Worm (Caenorhabditis elegans): ENCODE data around the gene col-73.

ce11 chrII:4882498-4882897 lies 9.6 kb upstream of the col-73 start:
- TF ChIP-seq ceh-18 (tag; optimal IDR thresholded peaks at IDR 0.05) (no peak), nhr-11 (tag; optimal IDR thresholded peaks at IDR 0.05) (no peak), elt-2 (tag; optimal IDR thresholded peaks at IDR 0.05) (no peak), pha-4 (tag; optimal IDR thresholded peaks at IDR 0.05) (no peak), C38D4.7 (GFP tag; optimal IDR thresholded peaks at IDR 0.05) (no peak), tbx-7 (tag; optimal IDR thresholded peaks at IDR 0.05) (no peak), gmeb-2 (tag; optimal IDR thresholded peaks at IDR 0.05) (no peak), dve-1 (tag; optimal IDR thresholded peaks at IDR 0.05) (no peak), C08G9.2 (tag; optimal IDR thresholded peaks at IDR 0.05) (no peak), pros-1 (tag; optimal IDR thresholded peaks at IDR 0.05) (no peak), ceh-22 (tag; optimal IDR thresholded peaks at IDR 0.05) (no peak), ama-1 (optimal IDR thresholded peaks at IDR 0.05) (no peak)

All from whole organism, late embryonic.